Worm (Caenorhabditis elegans) whole organism, L1 larva: Measurements from ENCODE around the gene W03C9.6.

Source experiments
- C04F5.9 ChIP-seq: sonication (generic microtip); optimal IDR thresholded peaks from 2 replicates; lab custom pipeline; 2016; ENCODE audit warnings: missing genetic modification characterization, missing compliant biosample characterization
- aha-1 ChIP-seq: fragments of 150-350 bp; optimal IDR thresholded peaks from 2 replicates; lab custom pipeline; 2014; ENCODE audit warnings: missing biosample characterization, missing genetic modification characterization
- alr-1 ChIP-seq: fragments of 200-800 bp; sonication (Bioruptor generic); optimal IDR thresholded peaks from 2 replicates; lab custom pipeline; 2018; ENCODE audit warnings: borderline replicate concordance, mild to moderate bottlenecking, missing genetic modification characterization, missing compliant biosample characterization
- aly-2 ChIP-seq: fragments of 150-350 bp; optimal IDR thresholded peaks from 2 replicates; lab custom pipeline; 2014; ENCODE audit warnings: missing biosample characterization, missing genetic modification characterization
- ama-1 ChIP-seq: fragments of 150-350 bp; optimal IDR thresholded peaks from 2 replicates; lab custom pipeline; 2014
- blmp-1 ChIP-seq: fragments of 150-350 bp; optimal IDR thresholded peaks from 2 replicates; lab custom pipeline; 2014; ENCODE audit warnings: missing biosample characterization, missing genetic modification characterization
- ceh-63 ChIP-seq: fragments of 200-800 bp; sonication (Bioruptor generic); optimal IDR thresholded peaks from 2 replicates; lab custom pipeline; 2018; ENCODE audit warnings: mild to moderate bottlenecking, missing genetic modification characterization, missing compliant biosample characterization
- dpl-1 ChIP-seq, 3 experiments: fragments of 150-350 bp in 2 of 3; sonication (generic microtip) in 1 of 3; optimal IDR thresholded peaks; 2 replicates each; lab custom pipeline; 2014 to 2017; ENCODE audit warnings: missing biosample characterization in 3 of 3, missing genetic modification characterization in 3 of 3, missing genetic modification reagents in 3 of 3
- efl-1 ChIP-seq, 4 experiments: fragments of 150-350 bp; optimal IDR thresholded peaks in 3 of 4; peaks in 1 of 4; 1 replicate in 1 of 4; 2 replicates in 3 of 4; lab custom pipeline; 2014; ENCODE audit warnings: missing biosample characterization in 2 of 4, missing genetic modification characterization in 2 of 4, missing genetic modification reagents in 2 of 4
- egl-13 ChIP-seq: sonication (generic microtip); optimal IDR thresholded peaks from 2 replicates; lab custom pipeline; 2016; ENCODE audit warnings: missing genotype, missing genetic modification reagents, missing genetic modification characterization, missing compliant biosample characterization
- egl-27 ChIP-seq, 2 experiments: fragments of 150-350 bp in 1 of 2; sonication (generic microtip); optimal IDR thresholded peaks; 3 replicates each; lab custom pipeline; 2017 to 2018; ENCODE audit warnings: missing biosample characterization in 2 of 2, missing genetic modification characterization in 2 of 2, missing genetic modification reagents in 2 of 2
- ets-5 ChIP-seq: fragments of 200-800 bp; sonication (Bioruptor generic); IDR thresholded peaks from 2 replicates; pipeline ENCODE4 v1.3.6; 2022; ENCODE audit warnings: missing genetic modification characterization, missing compliant biosample characterization
- fos-1 ChIP-seq: fragments of 150-350 bp; optimal IDR thresholded peaks from 2 replicates; lab custom pipeline; 2014; ENCODE audit warnings: missing biosample characterization, missing genetic modification characterization
- isw-1 ChIP-seq: fragments of 200-800 bp; sonication (Bioruptor generic); IDR thresholded peaks from 2 replicates; pipeline ENCODE4 v1.3.6; 2022; ENCODE audit warnings: missing genetic modification characterization, missing compliant biosample characterization
- jun-1 ChIP-seq: fragments of 150-350 bp; optimal IDR thresholded peaks from 2 replicates; lab custom pipeline; 2014; ENCODE audit warnings: missing biosample characterization, missing genetic modification reagents, missing genetic modification characterization
- lin-13 ChIP-seq: fragments of 150-350 bp; optimal IDR thresholded peaks from 2 replicates; lab custom pipeline; 2014; ENCODE audit warnings: missing biosample characterization, missing genetic modification reagents, missing genetic modification characterization
- lin-39 ChIP-seq: fragments of 150-350 bp; optimal IDR thresholded peaks from 2 replicates; lab custom pipeline; 2014; ENCODE audit warnings: missing biosample characterization, missing genetic modification reagents, missing genetic modification characterization
- mdl-1 ChIP-seq, 2 experiments: fragments of 150-350 bp; optimal IDR thresholded peaks; 2 replicates each; lab custom pipeline; 2014 to 2017; ENCODE audit warnings: missing biosample characterization in 2 of 2, missing genetic modification characterization in 2 of 2, inconsistent platforms in 1 of 2
- mef-2 ChIP-seq: fragments of 150-350 bp; optimal IDR thresholded peaks from 2 replicates; lab custom pipeline; 2014; ENCODE audit warnings: missing biosample characterization, missing genetic modification characterization
- mep-1 ChIP-seq: fragments of 150-350 bp; optimal IDR thresholded peaks from 2 replicates; lab custom pipeline; 2014; ENCODE audit warnings: missing biosample characterization, missing genetic modification characterization
- nhr-237 ChIP-seq: fragments of 150-350 bp; optimal IDR thresholded peaks from 2 replicates; lab custom pipeline; 2014; ENCODE audit warnings: missing biosample characterization, missing genetic modification characterization
- nhr-47 ChIP-seq: sonication (generic microtip); optimal IDR thresholded peaks from 2 replicates; lab custom pipeline; 2016; ENCODE audit warnings: mild to moderate bottlenecking, missing genetic modification characterization, moderate library complexity, missing compliant biosample characterization
- nhr-76 ChIP-seq: sonication (generic microtip); optimal IDR thresholded peaks from 2 replicates; lab custom pipeline; 2017; ENCODE audit warnings: missing biosample characterization, missing genetic modification characterization
- nhr-77 ChIP-seq: fragments of 150-350 bp; optimal IDR thresholded peaks from 2 replicates; lab custom pipeline; 2014; ENCODE audit warnings: missing biosample characterization, missing genetic modification characterization
- nhr-90 ChIP-seq: sonication (generic microtip); optimal IDR thresholded peaks from 2 replicates; lab custom pipeline; 2016; ENCODE audit warnings: mild to moderate bottlenecking, missing genetic modification characterization, missing compliant biosample characterization; ENCODE audit not compliant: poor library complexity
- skn-1 ChIP-seq: fragments of 150-350 bp; optimal IDR thresholded peaks from 2 replicates; lab custom pipeline; 2014; ENCODE audit warnings: missing biosample characterization, missing genetic modification characterization
- snu-23 ChIP-seq: sonication (generic microtip); optimal IDR thresholded peaks from 2 replicates; lab custom pipeline; 2016; ENCODE audit warnings: missing genetic modification characterization, missing compliant biosample characterization
- sptf-1 ChIP-seq: fragments of 150-350 bp; optimal IDR thresholded peaks from 2 replicates; lab custom pipeline; 2014; ENCODE audit warnings: missing biosample characterization, missing genetic modification characterization
- swsn-7 ChIP-seq: sonication (generic microtip); optimal IDR thresholded peaks from 2 replicates; lab custom pipeline; 2016; ENCODE audit warnings: missing genetic modification characterization, missing compliant biosample characterization
- tlp-1 ChIP-seq: fragments of 150-350 bp; optimal IDR thresholded peaks from 2 replicates; lab custom pipeline; 2014; ENCODE audit warnings: missing biosample characterization, missing genetic modification characterization
- ztf-11 ChIP-seq, 2 experiments: sonication (generic microtip); optimal IDR thresholded peaks; 2 replicates each; lab custom pipeline; 2016 to 2017; ENCODE audit warnings: missing genetic modification characterization in 2 of 2, missing biosample characterization in 1 of 2, missing compliant biosample characterization in 1 of 2
- ztf-4 ChIP-seq: fragments of 150-350 bp; optimal IDR thresholded peaks from 2 replicates; lab custom pipeline; 2014; ENCODE audit warnings: missing biosample characterization, missing genetic modification characterization

Gene W03C9.6

ce11 chrII:11967507-11968127 is 13.3 kb downstream of the W03C9.6 start, which contains the start of gene W03C9.5 (continued):
- peak; percentile 95 for TF ChIP-seq mep-1
- peak; percentile 88 for TF ChIP-seq C04F5.9 (tag; lab: Kevin White, UChicago)
- TF ChIP-seq nhr-76 (tag; lab: Kevin White, UChicago): no peak

- no peak for TF ChIP-seq lin-39
- no peak for TF ChIP-seq C04F5.9 (tag; lab: Kevin White, UChicago)
- TF ChIP-seq tlp-1 (tag; lab: Kevin White, UChicago): no peak
- TF ChIP-seq alr-1 (tag; lab: Kevin White, UChicago): no peak
- TF ChIP-seq mep-1: no peak
- TF ChIP-seq nhr-47 (tag; lab: Kevin White, UChicago): no peak
- TF ChIP-seq snu-23 (GFP tag; lab: Kevin White, UChicago): no peak
- no peak for TF ChIP-seq aly-2 (tag; lab: Kevin White, UChicago)
- TF ChIP-seq egl-27 (tag; optimal IDR thresholded peaks at IDR 0.05; lab: Kevin White, UChicago): no peak
- no peak for TF ChIP-seq ztf-4 (tag; lab: Kevin White, UChicago)
- TF ChIP-seq isw-1: no peak
- no peak for TF ChIP-seq ama-1 (lab: Kevin White, UChicago)
- TF ChIP-seq ceh-63 (GFP tag; lab: Kevin White, UChicago): no peak
- TF ChIP-seq jun-1: no peak
- no peak for TF ChIP-seq blmp-1 (tag; lab: Kevin White, UChicago)
- TF ChIP-seq, all 84 proteins: peak for 0
Measured at ce11 chrII:11968275-11968674, 14.0 kb downstream of the W03C9.6 start, which contains the start of gene mex-1. mex-1 (plus strand) TSS chrII:11968637.

DNA sequence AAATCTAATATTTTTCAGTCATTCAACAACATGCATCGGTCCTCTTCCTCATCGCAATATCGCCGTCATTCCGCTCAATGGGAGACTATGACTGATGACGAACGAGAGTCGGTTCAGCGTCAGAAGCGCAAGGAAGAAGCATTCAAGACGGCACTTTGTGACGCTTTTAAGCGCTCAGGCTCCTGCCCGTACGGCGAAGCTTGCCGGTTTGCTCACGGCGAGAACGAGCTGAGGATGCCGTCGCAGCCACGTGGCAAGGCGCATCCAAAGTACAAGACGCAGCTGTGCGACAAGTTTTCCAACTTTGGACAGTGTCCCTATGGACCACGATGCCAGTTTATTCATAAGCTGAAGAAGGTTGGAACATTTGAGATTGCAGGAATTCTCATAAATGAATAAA is 14.7 kb downstream of the W03C9.6 start:
- TF ChIP-seq mdl-1 (tag; optimal IDR thresholded peaks at IDR 0.05; lab: Kevin White, UChicago) (no peak), ets-5 (GFP tag; lab: Robert Waterston, UW) (no peak), ztf-11 (tag; optimal IDR thresholded peaks at IDR 0.05; lab: Kevin White, UChicago) (no peak), nhr-77 (tag; lab: Kevin White, UChicago) (no peak), aha-1 (no peak)

DNA sequence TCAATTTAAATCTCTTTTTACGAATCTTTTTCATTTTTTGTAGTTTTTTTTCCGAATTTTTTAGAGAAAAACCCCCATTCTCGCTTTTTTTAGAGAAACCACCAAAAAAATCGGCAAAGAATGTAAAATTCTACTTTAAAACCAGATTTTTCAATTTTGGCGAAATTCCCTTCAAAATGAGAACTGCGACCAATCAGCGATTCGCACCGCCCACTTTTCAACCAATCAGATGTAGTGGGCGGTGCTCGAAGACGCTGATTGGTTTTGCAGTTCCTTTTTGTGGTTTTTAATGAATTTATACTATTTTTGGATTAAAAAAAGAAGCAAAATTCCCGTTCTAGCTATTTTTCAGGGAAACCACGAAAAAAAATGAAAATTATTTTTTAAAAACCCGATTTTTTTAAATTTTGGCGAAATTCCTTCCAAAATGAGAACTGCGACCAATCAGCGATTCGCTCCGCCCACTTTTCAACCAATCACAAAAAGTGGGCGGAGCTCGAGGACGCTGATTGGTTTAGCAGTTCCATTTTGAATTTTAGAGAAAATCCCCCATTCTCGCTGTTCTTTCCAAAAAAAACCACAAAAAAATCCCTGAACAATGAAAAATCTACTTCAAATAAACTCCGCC is 16.8 kb downstream of the W03C9.6 start:
- TF ChIP-seq dpl-1 (GFP tag; optimal IDR thresholded peaks at IDR 0.05; lab: Kevin White, UChicago) (no peak), nhr-90 (tag; lab: Kevin White, UChicago) (no peak), sptf-1 (tag; lab: Kevin White, UChicago) (no peak), mep-1 (no peak), lin-39 (no peak), nhr-237 (tag; lab: Kevin White, UChicago) (no peak), swsn-7 (tag; lab: Kevin White, UChicago) (no peak), skn-1 (tag; lab: Kevin White, UChicago) (no peak), egl-13 (tag; lab: Kevin White, UChicago) (no peak), mef-2 (tag; lab: Kevin White, UChicago) (no peak), ztf-4 (tag; lab: Kevin White, UChicago) (no peak)

DNA sequence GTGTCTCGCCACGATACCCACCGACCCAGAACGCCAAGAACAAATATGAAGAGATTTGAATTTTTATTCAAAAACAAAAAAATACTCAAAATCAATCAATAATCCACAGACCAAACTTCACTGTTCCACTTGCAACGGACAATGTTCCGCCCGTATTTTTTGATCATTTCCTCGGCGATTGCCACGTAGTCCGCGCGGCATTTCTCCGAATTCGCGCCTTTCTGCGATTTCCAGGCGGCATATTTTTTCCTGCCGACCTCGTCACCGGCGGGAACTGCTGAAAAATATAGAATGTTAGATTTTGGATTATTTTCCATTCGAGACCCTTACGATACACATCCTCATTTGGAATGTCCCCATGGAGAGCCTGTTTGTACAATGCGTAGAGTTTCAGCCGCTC is 18.0 kb downstream of the W03C9.6 start:
- no peak for TF ChIP-seq efl-1 (optimal IDR thresholded peaks at IDR 0.05; lab: Kevin White, UChicago)
- TF ChIP-seq efl-1 (GFP tag; optimal IDR thresholded peaks at IDR 0.05 in 1 of 2; lab: Kevin White, UChicago): no peak

DNA sequence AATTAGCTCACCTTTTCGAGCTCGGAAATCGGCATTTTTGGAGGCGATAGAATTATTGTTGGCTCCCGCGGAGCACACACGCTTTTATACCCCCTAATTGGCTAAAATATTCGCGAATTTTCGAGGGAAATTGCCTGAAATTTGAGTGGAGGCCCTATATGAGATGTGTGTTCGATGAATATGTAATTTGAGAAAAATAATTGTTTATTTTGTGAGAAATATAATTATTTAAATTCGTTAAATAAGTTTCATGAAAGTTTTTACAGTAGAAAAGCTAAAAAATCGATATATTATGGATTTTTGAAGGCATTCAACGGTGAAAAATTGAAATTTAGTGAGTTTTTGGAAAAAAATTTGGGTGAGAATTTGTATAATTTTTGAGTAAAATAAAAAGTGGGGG is 19.3 kb downstream of the W03C9.6 start, which contains the start of gene acbp-6:
Gene acbp-6 (minus strand): TSS at position 101 of the 400 bp plus-strand sequence.
- no peak for TF ChIP-seq fos-1 (tag; lab: Kevin White, UChicago)
- peak; percentile 19 for TF ChIP-seq lin-13
